Worm (Caenorhabditis elegans) whole organism, young adult: Measurements from ENCODE around the gene F58A6.5.
A peak's percentile ranks its signal among the peaks of the same experiment; 100 is the strongest.

Experiments used
- C06A6.2 ChIP-seq: fragments of 200-800 bp; sonication (Bioruptor generic); conservative IDR thresholded peaks from 2 replicates; pipeline ENCODE4 v1.3.6; 2022; ENCODE audit warnings: missing genetic modification characterization, missing compliant biosample characterization
- C17E4.6 ChIP-seq: fragments of 200-800 bp; sonication (Bioruptor generic); IDR thresholded peaks from 2 replicates; pipeline ENCODE4 v1.3.6; 2022; ENCODE audit warnings: missing genetic modification reagents, missing genetic modification characterization, missing compliant biosample characterization
- D2030.7 ChIP-seq: fragments of 200-800 bp; sonication (Bioruptor generic); IDR thresholded peaks from 2 replicates; pipeline ENCODE4 v1.3.6; 2022; ENCODE audit warnings: missing genetic modification reagents, missing genetic modification characterization, missing compliant biosample characterization
- F10E7.11 ChIP-seq: sonication (generic microtip); optimal IDR thresholded peaks from 2 replicates; lab custom pipeline; 2017; ENCODE audit warnings: mild to moderate bottlenecking, missing genetic modification characterization, moderate library complexity, missing compliant biosample characterization
- F22D6.2 ChIP-seq: sonication (generic microtip); optimal IDR thresholded peaks from 2 replicates; lab custom pipeline; 2016; ENCODE audit warnings: mild to moderate bottlenecking, missing genetic modification characterization, missing compliant biosample characterization
- F23B12.7 ChIP-seq: sonication (generic microtip); optimal IDR thresholded peaks from 2 replicates; lab custom pipeline; 2017; ENCODE audit warnings: missing genetic modification characterization, mild to moderate bottlenecking, missing compliant biosample characterization, antibody characterized with exemption, moderate library complexity; ENCODE audit not compliant: insufficient read depth
- F39B2.1 ChIP-seq: fragments of 200-800 bp; sonication (Bioruptor generic); IDR thresholded peaks from 2 replicates; pipeline ENCODE4 v1.3.6; 2022; ENCODE audit warnings: missing genetic modification reagents, missing genetic modification characterization, missing compliant biosample characterization
- K11D2.4 ChIP-seq: fragments of 200-800 bp; sonication (Bioruptor generic); IDR thresholded peaks from 2 replicates; pipeline ENCODE4 v1.3.6; 2022; ENCODE audit warnings: missing genetic modification reagents, missing genetic modification characterization, missing compliant biosample characterization
- T26A5.8 ChIP-seq: sonication (generic microtip); optimal IDR thresholded peaks from 2 replicates; lab custom pipeline; 2016; ENCODE audit warnings: missing genetic modification characterization, missing compliant biosample characterization
- Y67H2A.10 ChIP-seq: fragments of 200-800 bp; sonication (Bioruptor generic); conservative IDR thresholded peaks from 2 replicates; pipeline ENCODE4 v1.3.6; 2022; ENCODE audit warnings: missing genetic modification reagents, missing genetic modification characterization, missing compliant biosample characterization
- akir-1 ChIP-seq: fragments of 200-800 bp; sonication (Bioruptor generic); optimal IDR thresholded peaks from 2 replicates; lab custom pipeline; 2018; ENCODE audit warnings: mild to moderate bottlenecking, missing genetic modification characterization, moderate library complexity, missing compliant biosample characterization
- aptf-3 ChIP-seq: fragments of 200-800 bp; sonication (Bioruptor generic); IDR thresholded peaks from 2 replicates; pipeline ENCODE4 v1.3.6; 2022; ENCODE audit warnings: missing genetic modification characterization, missing compliant biosample characterization
- athp-1 ChIP-seq: sonication (generic microtip); optimal IDR thresholded peaks from 2 replicates; lab custom pipeline; 2017; ENCODE audit warnings: mild to moderate bottlenecking, missing genetic modification characterization, missing compliant biosample characterization
- attf-6 ChIP-seq: fragments of 200-800 bp; sonication (Bioruptor generic); IDR thresholded peaks from 2 replicates; pipeline ENCODE4 v1.3.6; 2022; ENCODE audit warnings: missing genetic modification reagents, missing genetic modification characterization, missing compliant biosample characterization
- cebp-2 ChIP-seq: fragments of 200-800 bp; sonication (Bioruptor generic); IDR thresholded peaks from 2 replicates; pipeline ENCODE4 v1.3.6; 2022; ENCODE audit warnings: missing genetic modification characterization, missing compliant biosample characterization
- ceh-100 ChIP-seq: fragments of 200-800 bp; sonication (Bioruptor generic); IDR thresholded peaks from 2 replicates; pipeline ENCODE4 v1.3.6; 2022; ENCODE audit warnings: missing genetic modification reagents, missing genetic modification characterization, missing compliant biosample characterization
- ceh-91 ChIP-seq: fragments of 200-800 bp; sonication (Bioruptor generic); IDR thresholded peaks from 2 replicates; pipeline ENCODE4 v1.3.6; 2022; ENCODE audit warnings: missing genetic modification reagents, missing genetic modification characterization, missing compliant biosample characterization
- chd-7 ChIP-seq: sonication (generic microtip); optimal IDR thresholded peaks from 2 replicates; lab custom pipeline; 2016; ENCODE audit warnings: mild to moderate bottlenecking, missing genetic modification characterization, moderate library complexity, missing compliant biosample characterization
- efl-1 ChIP-seq: fragments of 150-350 bp; optimal IDR thresholded peaks from 2 replicates; lab custom pipeline; 2014; ENCODE audit warnings: missing biosample characterization, missing genetic modification reagents, missing genetic modification characterization
- egl-18 ChIP-seq: fragments of 200-800 bp; sonication (Bioruptor generic); IDR thresholded peaks from 2 replicates; pipeline ENCODE4 v1.3.6; 2022; ENCODE audit warnings: missing genetic modification reagents, missing genetic modification characterization, missing compliant biosample characterization
- fkh-3 ChIP-seq: sonication (generic microtip); optimal IDR thresholded peaks from 2 replicates; lab custom pipeline; 2016; ENCODE audit warnings: mild to moderate bottlenecking, missing genetic modification characterization, missing compliant biosample characterization
- him-1 ChIP-seq: sonication (generic microtip); optimal IDR thresholded peaks from 2 replicates; lab custom pipeline; 2016; ENCODE audit warnings: missing genotype, missing genetic modification reagents, missing genetic modification characterization, missing compliant biosample characterization
- hlh-12 ChIP-seq: sonication (generic microtip); optimal IDR thresholded peaks from 2 replicates; lab custom pipeline; 2016; ENCODE audit warnings: missing genetic modification characterization, missing compliant biosample characterization
- hlh-26 ChIP-seq: fragments of 200-800 bp; sonication (Bioruptor generic); conservative IDR thresholded peaks from 2 replicates; pipeline ENCODE4 v1.3.6; 2022; ENCODE audit warnings: missing genetic modification reagents, missing genetic modification characterization, missing compliant biosample characterization
- hmg-1.2 ChIP-seq: fragments of 200-800 bp; sonication (Bioruptor generic); IDR thresholded peaks from 2 replicates; pipeline ENCODE4 v1.3.6; 2022; ENCODE audit warnings: missing genetic modification reagents, missing genetic modification characterization, missing compliant biosample characterization
- hmg-20 ChIP-seq: fragments of 200-800 bp; sonication (Bioruptor generic); IDR thresholded peaks from 2 replicates; pipeline ENCODE4 v1.3.6; 2022; ENCODE audit warnings: missing genetic modification reagents, missing genetic modification characterization, missing compliant biosample characterization
- let-607 ChIP-seq, 2 experiments: fragments of 200-800 bp in 1 of 2; sonication (Bioruptor generic) in 1 of 2; sonication (generic microtip) in 1 of 2; optimal IDR thresholded peaks; 2 replicates each; lab custom pipeline; 2016 to 2018; ENCODE audit warnings: mild to moderate bottlenecking in 2 of 2, missing compliant biosample characterization in 2 of 2, missing genetic modification characterization in 2 of 2, moderate library complexity in 2 of 2, missing genotype in 1 of 2
- lin-26 ChIP-seq: fragments of 200-800 bp; sonication (Bioruptor generic); IDR thresholded peaks from 2 replicates; pipeline ENCODE4 v1.3.6; 2022; ENCODE audit warnings: missing genetic modification reagents, missing genetic modification characterization, missing compliant biosample characterization
- lin-35 ChIP-seq, 3 experiments: fragments of 150-350 bp in 2 of 3; sonication (generic microtip) in 1 of 3; optimal IDR thresholded peaks; 2 replicates each; lab custom pipeline; 2014 to 2018; ENCODE audit warnings: missing biosample characterization in 3 of 3, missing genetic modification characterization in 3 of 3, missing genetic modification reagents in 3 of 3
- lsl-1 ChIP-seq: fragments of 200-800 bp; sonication (Bioruptor generic); optimal IDR thresholded peaks from 2 replicates; lab custom pipeline; 2018; ENCODE audit warnings: mild to moderate bottlenecking, missing genetic modification characterization, moderate library complexity, missing compliant biosample characterization
- nhr-120 ChIP-seq: fragments of 200-800 bp; sonication (Bioruptor generic); IDR thresholded peaks from 2 replicates; pipeline ENCODE4 v1.3.6; 2022; ENCODE audit warnings: missing genetic modification characterization, missing compliant biosample characterization
- nhr-27 ChIP-seq: fragments of 200-800 bp; sonication (Bioruptor generic); optimal IDR thresholded peaks from 2 replicates; lab custom pipeline; 2018; ENCODE audit warnings: mild to moderate bottlenecking, missing genetic modification characterization, moderate library complexity, missing compliant biosample characterization
- nhr-80 ChIP-seq: sonication (generic microtip); optimal IDR thresholded peaks from 2 replicates; lab custom pipeline; 2016; ENCODE audit warnings: missing genetic modification characterization, missing compliant biosample characterization
- pha-4 ChIP-seq: fragments of 150-350 bp; sonication (generic microtip); optimal IDR thresholded peaks from 2 replicates; lab custom pipeline; 2014; ENCODE audit warnings: missing biosample characterization, missing genetic modification reagents, missing genetic modification characterization
- rpc-1 ChIP-seq, 2 experiments: fragments of 150-350 bp in 1 of 2; sonication (generic microtip) in 1 of 2; optimal IDR thresholded peaks; 2 replicates each; lab custom pipeline; 2014 to 2018; ENCODE audit warnings: missing biosample characterization in 1 of 2, missing genetic modification characterization in 1 of 2, missing genetic modification reagents in 1 of 2, missing genotype in 1 of 2
- sdz-38 ChIP-seq: sonication (generic microtip); optimal IDR thresholded peaks from 2 replicates; lab custom pipeline; 2016; ENCODE audit warnings: missing genotype, missing genetic modification characterization, missing compliant biosample characterization
- snpc-1.3 ChIP-seq: sonication (generic microtip); optimal IDR thresholded peaks from 2 replicates; lab custom pipeline; 2017; ENCODE audit warnings: missing genetic modification characterization, mild to moderate bottlenecking, missing compliant biosample characterization, antibody characterized with exemption, moderate library complexity, missing genotype, missing genetic modification reagents; ENCODE audit not compliant: insufficient read depth
- snpc-3.4 ChIP-seq: sonication (generic microtip); optimal IDR thresholded peaks from 2 replicates; lab custom pipeline; 2017; ENCODE audit warnings: missing genetic modification characterization, mild to moderate bottlenecking, missing compliant biosample characterization, antibody characterized with exemption, moderate library complexity, missing genotype, missing genetic modification reagents
- snpc-4 ChIP-seq, 5 experiments: fragments of 150-350 bp in 1 of 5; sonication (generic microtip) in 4 of 5; optimal IDR thresholded peaks; 2 replicates each; lab custom pipeline; 2014 to 2018; ENCODE audit warnings: missing genetic modification characterization in 5 of 5, missing biosample characterization in 3 of 5, antibody characterized with exemption in 2 of 5, mild to moderate bottlenecking in 2 of 5, missing compliant biosample characterization in 2 of 5, missing genotype in 2 of 5, moderate library complexity in 2 of 5, missing genetic modification reagents in 1 of 5
- somi-1 ChIP-seq: fragments of 200-800 bp; sonication (Bioruptor generic); optimal IDR thresholded peaks from 2 replicates; lab custom pipeline; 2018; ENCODE audit warnings: mild to moderate bottlenecking, missing genetic modification characterization, missing compliant biosample characterization
- sptf-2 ChIP-seq: fragments of 200-800 bp; sonication (Bioruptor generic); optimal IDR thresholded peaks from 2 replicates; lab custom pipeline; 2018; ENCODE audit warnings: mild to moderate bottlenecking, missing genetic modification characterization, missing compliant biosample characterization
- tbx-9 ChIP-seq: sonication (generic microtip); optimal IDR thresholded peaks from 2 replicates; lab custom pipeline; 2016; ENCODE audit warnings: borderline replicate concordance, missing genetic modification characterization, inconsistent platforms, missing compliant biosample characterization
- zfh-2 ChIP-seq: fragments of 200-800 bp; sonication (Bioruptor generic); conservative IDR thresholded peaks from 2 replicates; pipeline ENCODE4 v1.3.6; 2022; ENCODE audit warnings: missing genetic modification reagents, missing genetic modification characterization, missing compliant biosample characterization
- zim-3 ChIP-seq: sonication (generic microtip); optimal IDR thresholded peaks from 2 replicates; lab custom pipeline; 2017; ENCODE audit warnings: mild to moderate bottlenecking, missing genetic modification characterization, moderate library complexity, missing compliant biosample characterization
- ztf-22 ChIP-seq: fragments of 200-800 bp; sonication (Bioruptor generic); optimal IDR thresholded peaks from 2 replicates; lab custom pipeline; 2018; ENCODE audit warnings: mild to moderate bottlenecking, missing genetic modification characterization, moderate library complexity, missing compliant biosample characterization
- ztf-25 ChIP-seq: fragments of 200-800 bp; sonication (Bioruptor generic); IDR thresholded peaks from 2 replicates; pipeline ENCODE4 v1.3.6; 2022; ENCODE audit warnings: missing genetic modification reagents, missing genetic modification characterization, missing compliant biosample characterization
- ztf-26 ChIP-seq: sonication (generic microtip); optimal IDR thresholded peaks from 2 replicates; lab custom pipeline; 2017; ENCODE audit warnings: missing genetic modification characterization, missing compliant biosample characterization
- ztf-3 ChIP-seq: fragments of 200-800 bp; sonication (Bioruptor generic); optimal IDR thresholded peaks from 2 replicates; lab custom pipeline; 2018; ENCODE audit warnings: mild to moderate bottlenecking, missing genetic modification characterization, missing compliant biosample characterization

F58A6.5 gene

ce11 chrII:5181497-5181896 lies 33.2 kb upstream of the F58A6.5 start (continued):
- no peak for TF ChIP-seq hmg-20
- TF ChIP-seq C06A6.2 (GFP tag; lab: Robert Waterston, UW), result no peak
- TF ChIP-seq Y67H2A.10, result no peak
- TF ChIP-seq zfh-2 (GFP tag; lab: Robert Waterston, UW), result peak; percentile 92
- no peak for TF ChIP-seq snpc-1.3 (tag; lab: Kevin White, UChicago)
- no peak for TF ChIP-seq tbx-9 (tag; lab: Kevin White, UChicago)
- no peak for TF ChIP-seq ztf-22
- no peak for TF ChIP-seq athp-1 (tag; lab: Kevin White, UChicago)
- TF ChIP-seq F23B12.7, result no peak
- peak in 1 of 3 experiments; percentile 50 for TF ChIP-seq lin-35 (GFP tag; optimal IDR thresholded peaks at IDR 0.05; lab: Kevin White, UChicago)
- no peak for TF ChIP-seq hlh-26
- peak; percentile 1 for TF ChIP-seq nhr-80 (tag; lab: Kevin White, UChicago)
- TF ChIP-seq K11D2.4, result peak; percentile 31; the same call in 1 of the 2 replicates
- peak; percentile 42 for TF ChIP-seq ztf-3 (GFP tag; lab: Kevin White, UChicago)
- no peak for TF ChIP-seq hlh-12 (tag; lab: Kevin White, UChicago)
- peak; percentile 47 to 89 for TF ChIP-seq let-607 (tag; optimal IDR thresholded peaks at IDR 0.05; lab: Kevin White, UChicago)
- TF ChIP-seq pha-4, result no peak
- TF ChIP-seq ceh-91 (GFP tag; lab: Robert Waterston, UW), result no peak
- TF ChIP-seq D2030.7, result no peak
- peak; percentile 27 for TF ChIP-seq ztf-26 (tag; lab: Kevin White, UChicago)
- no peak for TF ChIP-seq snpc-4 (GFP tag; optimal IDR thresholded peaks at IDR 0.05; lab: Kevin White, UChicago)
- TF ChIP-seq snpc-4 (tag; optimal IDR thresholded peaks at IDR 0.05; lab: Kevin White, UChicago), result peak in 3 of 4 experiments; percentile 31 to 54 (median 38)
- TF ChIP-seq efl-1 (GFP tag; lab: Kevin White, UChicago), result no peak
- TF ChIP-seq sdz-38 (tag; lab: Kevin White, UChicago), result no peak
- TF ChIP-seq attf-6 (GFP tag; lab: Robert Waterston, UW), result no peak
- no peak for TF ChIP-seq rpc-1 (optimal IDR thresholded peaks at IDR 0.05; lab: Kevin White, UChicago)
- no peak for TF ChIP-seq rpc-1 (tag; optimal IDR thresholded peaks at IDR 0.05; lab: Kevin White, UChicago)
- TF ChIP-seq cebp-2, result no peak
- TF ChIP-seq nhr-120 (GFP tag; lab: Robert Waterston, UW), result no peak
- TF ChIP-seq akir-1 (GFP tag; lab: Kevin White, UChicago), result no peak
- no peak for TF ChIP-seq nhr-27 (tag; lab: Kevin White, UChicago)
- TF ChIP-seq F22D6.2 (tag; lab: Kevin White, UChicago), result no peak
- no peak for TF ChIP-seq him-1 (tag; lab: Kevin White, UChicago)
- no peak for TF ChIP-seq F10E7.11 (tag; lab: Kevin White, UChicago)
- TF ChIP-seq fkh-3 (tag; lab: Kevin White, UChicago), result no peak
- no peak for TF ChIP-seq T26A5.8 (tag; lab: Kevin White, UChicago)
- no peak for TF ChIP-seq ztf-25
- no peak for TF ChIP-seq zim-3 (tag; lab: Kevin White, UChicago)
- TF ChIP-seq snpc-3.4 (tag; lab: Kevin White, UChicago), result no peak
- TF ChIP-seq somi-1 (GFP tag; lab: Kevin White, UChicago), result peak; percentile 64
- TF ChIP-seq lin-26 (GFP tag; lab: Robert Waterston, UW), result peak; percentile 58; the same call in 1 of the 2 replicates
- no peak for TF ChIP-seq egl-18 (GFP tag; lab: Robert Waterston, UW)
- no peak for TF ChIP-seq sptf-2 (GFP tag; lab: Kevin White, UChicago)
- TF ChIP-seq ceh-100 (GFP tag; lab: Robert Waterston, UW), result no peak
- TF ChIP-seq chd-7 (tag; lab: Kevin White, UChicago), result peak; percentile 70
- no peak for TF ChIP-seq lsl-1 (GFP tag; lab: Kevin White, UChicago)
- no peak for TF ChIP-seq C17E4.6 (GFP tag; lab: Robert Waterston, UW)
- TF ChIP-seq hmg-1.2 (GFP tag; lab: Robert Waterston, UW), result peak; percentile 83
- TF ChIP-seq F39B2.1, result no peak
- TF ChIP-seq aptf-3, result no peak
